Worm (Caenorhabditis elegans) whole organism, late embryonic: ENCODE results near the gene ttr-34.

ENCODE experiments used
- C08G9.2 ChIP-seq: sonication (generic microtip); optimal IDR thresholded peaks from 2 replicates; lab custom pipeline; 2016; ENCODE audit warnings: mild to moderate bottlenecking, missing genetic modification characterization, moderate library complexity, missing compliant biosample characterization
- K02D7.2 ChIP-seq: sonication (generic microtip); optimal IDR thresholded peaks from 2 replicates; lab custom pipeline; 2017; ENCODE audit warnings: mild to moderate bottlenecking, missing genetic modification characterization, missing compliant biosample characterization
- K09A11.1 ChIP-seq: sonication (generic microtip); optimal IDR thresholded peaks from 2 replicates; lab custom pipeline; 2017; ENCODE audit warnings: antibody characterized with exemption, mild to moderate bottlenecking, missing genetic modification characterization, missing compliant biosample characterization; ENCODE audit not compliant: insufficient read depth
- T23F11.4 ChIP-seq: fragments of 200-800 bp; sonication (Bioruptor generic); optimal IDR thresholded peaks from 2 replicates; lab custom pipeline; 2018; ENCODE audit warnings: mild to moderate bottlenecking, missing genetic modification characterization, missing compliant biosample characterization
- Y22D7AL.16 ChIP-seq: sonication (generic microtip); optimal IDR thresholded peaks from 2 replicates; lab custom pipeline; 2016; ENCODE audit warnings: missing genetic modification characterization, missing compliant biosample characterization
- ahr-1 ChIP-seq: sonication (generic microtip); optimal IDR thresholded peaks from 2 replicates; lab custom pipeline; 2016; ENCODE audit warnings: missing genetic modification characterization, missing compliant biosample characterization
- ama-1 ChIP-seq: fragments of 150-350 bp; optimal IDR thresholded peaks from 2 replicates; lab custom pipeline; 2014
- ceh-14 ChIP-seq: sonication (generic microtip); optimal IDR thresholded peaks from 2 replicates; lab custom pipeline; 2016; ENCODE audit warnings: missing genotype, missing genetic modification characterization, missing compliant biosample characterization
- ceh-18 ChIP-seq: sonication (generic microtip); optimal IDR thresholded peaks from 2 replicates; lab custom pipeline; 2016; ENCODE audit warnings: missing genetic modification characterization, missing compliant biosample characterization
- ceh-19 ChIP-seq: fragments of 200-800 bp; sonication (Bioruptor generic); optimal IDR thresholded peaks from 2 replicates; lab custom pipeline; 2018; ENCODE audit warnings: mild to moderate bottlenecking, missing genetic modification characterization, missing compliant biosample characterization
- ceh-2 ChIP-seq: sonication (generic microtip); optimal IDR thresholded peaks from 2 replicates; lab custom pipeline; 2016; ENCODE audit warnings: missing genotype, missing genetic modification characterization, missing compliant biosample characterization
- ceh-22 ChIP-seq: sonication (generic microtip); optimal IDR thresholded peaks from 2 replicates; lab custom pipeline; 2017; ENCODE audit warnings: missing biosample characterization, missing genetic modification characterization
- ceh-31 ChIP-seq: sonication (generic microtip); optimal IDR thresholded peaks from 2 replicates; lab custom pipeline; 2016; ENCODE audit warnings: missing genetic modification characterization, missing compliant biosample characterization
- ceh-34 ChIP-seq: sonication (generic microtip); optimal IDR thresholded peaks from 2 replicates; lab custom pipeline; 2016; ENCODE audit warnings: mild to moderate bottlenecking, missing genetic modification characterization, missing compliant biosample characterization
- ceh-48 ChIP-seq: sonication (generic microtip); optimal IDR thresholded peaks from 2 replicates; lab custom pipeline; 2016; ENCODE audit warnings: missing genetic modification characterization, inconsistent platforms, missing compliant biosample characterization
- ceh-6 ChIP-seq: fragments of 200-800 bp; sonication (Bioruptor generic); optimal IDR thresholded peaks from 2 replicates; lab custom pipeline; 2018; ENCODE audit warnings: mild to moderate bottlenecking, missing genetic modification characterization, missing compliant biosample characterization
- che-1 ChIP-seq: sonication (generic microtip); optimal IDR thresholded peaks from 2 replicates; lab custom pipeline; 2016; ENCODE audit warnings: mild to moderate bottlenecking, missing genetic modification characterization, missing compliant biosample characterization
- dmd-4 ChIP-seq: sonication (generic microtip); optimal IDR thresholded peaks from 2 replicates; lab custom pipeline; 2016; ENCODE audit warnings: borderline replicate concordance, missing genetic modification characterization, missing compliant biosample characterization
- ets-4 ChIP-seq: sonication (generic microtip); optimal IDR thresholded peaks from 2 replicates; lab custom pipeline; 2016; ENCODE audit warnings: missing genetic modification characterization, missing compliant biosample characterization
- fax-1 ChIP-seq: sonication (generic microtip); optimal IDR thresholded peaks from 2 replicates; lab custom pipeline; 2016; ENCODE audit warnings: missing genotype, missing genetic modification characterization, missing compliant biosample characterization
- fkh-10 ChIP-seq: fragments of 150-350 bp; optimal IDR thresholded peaks from 2 replicates; lab custom pipeline; 2014; ENCODE audit warnings: missing biosample characterization, missing genetic modification reagents, missing genetic modification characterization
- fkh-6 ChIP-seq: sonication (generic microtip); optimal IDR thresholded peaks from 2 replicates; lab custom pipeline; 2016; ENCODE audit warnings: missing genetic modification characterization, missing compliant biosample characterization
- hlh-30 ChIP-seq: sonication (generic microtip); optimal IDR thresholded peaks from 2 replicates; lab custom pipeline; 2017; ENCODE audit warnings: antibody characterized with exemption, missing genetic modification characterization, missing compliant biosample characterization; ENCODE audit not compliant: insufficient read depth
- hlh-6 ChIP-seq: sonication (generic microtip); optimal IDR thresholded peaks from 2 replicates; lab custom pipeline; 2016; ENCODE audit warnings: missing genotype, missing genetic modification characterization, missing compliant biosample characterization
- hlh-8 ChIP-seq: sonication (generic microtip); optimal IDR thresholded peaks from 2 replicates; lab custom pipeline; 2016; ENCODE audit warnings: missing genotype, missing genetic modification characterization, missing compliant biosample characterization
- lim-6 ChIP-seq: sonication (generic microtip); optimal IDR thresholded peaks from 2 replicates; lab custom pipeline; 2016; ENCODE audit warnings: missing genetic modification characterization, missing compliant biosample characterization
- lin-11 ChIP-seq: fragments of 200-800 bp; sonication (Bioruptor generic); optimal IDR thresholded peaks from 2 replicates; lab custom pipeline; 2018; ENCODE audit warnings: mild to moderate bottlenecking, missing genetic modification characterization, missing compliant biosample characterization
- nfya-1 ChIP-seq: sonication (generic microtip); optimal IDR thresholded peaks from 2 replicates; lab custom pipeline; 2017; ENCODE audit warnings: missing genetic modification characterization, mild to moderate bottlenecking, missing compliant biosample characterization, antibody characterized with exemption, moderate library complexity
- nhr-11 ChIP-seq: fragments of 150-350 bp; optimal IDR thresholded peaks from 2 replicates; lab custom pipeline; 2014; ENCODE audit warnings: missing biosample characterization, missing genetic modification characterization
- nhr-232 ChIP-seq: sonication (generic microtip); optimal IDR thresholded peaks from 2 replicates; lab custom pipeline; 2016; ENCODE audit warnings: missing genetic modification characterization, missing compliant biosample characterization
- odd-2 ChIP-seq: sonication (generic microtip); optimal IDR thresholded peaks from 2 replicates; lab custom pipeline; 2017; ENCODE audit warnings: antibody characterized with exemption, mild to moderate bottlenecking, missing genetic modification characterization, missing compliant biosample characterization
- pag-3 ChIP-seq: sonication (generic microtip); optimal IDR thresholded peaks from 2 replicates; lab custom pipeline; 2016; ENCODE audit warnings: missing compliant biosample characterization, missing genetic modification characterization, borderline replicate concordance
- pax-1 ChIP-seq: fragments of 150-350 bp; optimal IDR thresholded peaks from 2 replicates; lab custom pipeline; 2014; ENCODE audit warnings: missing biosample characterization, missing genetic modification characterization
- pha-4 ChIP-seq: fragments of 150-350 bp; optimal IDR thresholded peaks from 2 replicates; lab custom pipeline; 2018; ENCODE audit warnings: missing biosample characterization, missing genetic modification reagents, missing genetic modification characterization
- pros-1 ChIP-seq: fragments of 150-350 bp; optimal IDR thresholded peaks from 2 replicates; lab custom pipeline; 2014; ENCODE audit warnings: missing biosample characterization, missing genetic modification reagents, missing genetic modification characterization
- ref-2 ChIP-seq: sonication (generic microtip); optimal IDR thresholded peaks from 2 replicates; lab custom pipeline; 2016; ENCODE audit warnings: missing genetic modification characterization, missing compliant biosample characterization
- rnt-1 ChIP-seq: sonication (generic microtip); optimal IDR thresholded peaks from 2 replicates; lab custom pipeline; 2016; ENCODE audit warnings: missing genetic modification characterization, missing compliant biosample characterization
- sdc-2 ChIP-seq: sonication (generic microtip); optimal IDR thresholded peaks from 2 replicates; lab custom pipeline; 2016; ENCODE audit warnings: missing genotype, missing genetic modification characterization, missing compliant biosample characterization
- sox-2 ChIP-seq: fragments of 200-800 bp; sonication (Bioruptor generic); IDR thresholded peaks from 2 replicates; pipeline ENCODE4 v1.3.6; 2022; ENCODE audit warnings: missing genetic modification reagents, missing genetic modification characterization, missing compliant biosample characterization
- sox-4 ChIP-seq: sonication (generic microtip); optimal IDR thresholded peaks from 2 replicates; lab custom pipeline; 2017; ENCODE audit warnings: mild to moderate bottlenecking, missing genetic modification characterization, inconsistent platforms, missing compliant biosample characterization
- tbx-2 ChIP-seq: sonication (generic microtip); optimal IDR thresholded peaks from 2 replicates; lab custom pipeline; 2016; ENCODE audit warnings: missing genetic modification characterization, missing compliant biosample characterization
- unc-3 ChIP-seq, 2 experiments: fragments of 200-800 bp in 1 of 2; sonication (Bioruptor generic) in 1 of 2; sonication (generic microtip) in 1 of 2; conservative IDR thresholded peaks in 1 of 2; optimal IDR thresholded peaks in 1 of 2; 2 replicates each; pipeline versions ENCODE4 v1.3.6 to Lab custom; 2016 to 2022; ENCODE audit warnings: missing compliant biosample characterization in 2 of 2, missing genetic modification characterization in 2 of 2, missing genetic modification reagents in 1 of 2
- unc-42 ChIP-seq: sonication (generic microtip); optimal IDR thresholded peaks from 2 replicates; lab custom pipeline; 2016; ENCODE audit warnings: missing genotype, missing genetic modification characterization, missing compliant biosample characterization
- unc-55 ChIP-seq: sonication (generic microtip); optimal IDR thresholded peaks from 2 replicates; lab custom pipeline; 2017; ENCODE audit warnings: missing biosample characterization, missing genetic modification reagents, missing genetic modification characterization
- ztf-16 ChIP-seq: sonication (generic microtip); optimal IDR thresholded peaks from 2 replicates; lab custom pipeline; 2017; ENCODE audit warnings: missing genetic modification characterization, missing compliant biosample characterization

ttr-34 gene

ce11 chrX:13141440-13141839 lies 1.8 kb downstream of the ttr-34 start, which contains the start of gene F09A5.3:
Gene F09A5.3 (plus strand): TSS chrX:13141601.
- peak; percentile 77 for TF ChIP-seq hlh-30
- TF ChIP-seq unc-55: peak; percentile 48
- no peak for TF ChIP-seq nhr-11 (tag; lab: Kevin White, UChicago)
- TF ChIP-seq unc-3 (GFP tag; conservative IDR thresholded peaks at IDR 0.05; lab: Robert Waterston, UW): no peak
- TF ChIP-seq unc-3 (tag; optimal IDR thresholded peaks at IDR 0.05; lab: Kevin White, UChicago): no peak
- TF ChIP-seq ahr-1 (tag; lab: Kevin White, UChicago): no peak
- no peak for TF ChIP-seq tbx-2 (tag; lab: Kevin White, UChicago)
- peak; percentile 70 for TF ChIP-seq rnt-1 (tag; lab: Kevin White, UChicago)
- TF ChIP-seq pax-1 (tag; lab: Kevin White, UChicago): peak; percentile 88
- TF ChIP-seq ceh-48 (tag; lab: Kevin White, UChicago): no peak

ce11 chrX:13143236-13143635 lies 3.6 kb downstream of the ttr-34 start:
- TF ChIP-seq ceh-19 (peak; percentile 1), fkh-10 (GFP tag; lab: Kevin White, UChicago) (peak; percentile 18), K09A11.1 (no peak), lin-11 (tag; lab: Kevin White, UChicago) (peak; percentile 2), sdc-2 (tag; lab: Kevin White, UChicago) (peak; percentile 44), ceh-14 (peak; percentile 38), ceh-34 (tag; lab: Kevin White, UChicago) (peak; percentile 9), tbx-2 (tag; lab: Kevin White, UChicago) (peak; percentile 16), rnt-1 (tag; lab: Kevin White, UChicago) (no peak), hlh-8 (peak; percentile 5), unc-42 (tag; lab: Kevin White, UChicago) (peak; percentile 62), pros-1 (tag; lab: Kevin White, UChicago) (no peak), ceh-31 (peak; percentile 67), ref-2 (tag; lab: Kevin White, UChicago) (peak; percentile 54), lim-6 (tag; lab: Kevin White, UChicago) (peak; percentile 40), ceh-6 (GFP tag; lab: Kevin White, UChicago) (peak; percentile 19), fkh-6 (tag; lab: Kevin White, UChicago) (peak; percentile 34), K02D7.2 (tag; lab: Kevin White, UChicago) (no peak), nfya-1 (no peak), pha-4 (tag; lab: Kevin White, UChicago) (no peak), ahr-1 (tag; lab: Kevin White, UChicago) (no peak)

- peak; percentile 77 for TF ChIP-seq ceh-2 (tag; lab: Kevin White, UChicago)
- no peak for TF ChIP-seq pag-3 (tag; lab: Kevin White, UChicago)
- peak; percentile 9; the same call in 1 of the 2 replicates for TF ChIP-seq sox-2
- TF ChIP-seq ceh-18 (tag; lab: Kevin White, UChicago): peak; percentile 47
- TF ChIP-seq ceh-34 (tag; lab: Kevin White, UChicago): peak; percentile 92
- peak; percentile 58 for TF ChIP-seq sdc-2 (tag; lab: Kevin White, UChicago)
- peak; percentile 36 for TF ChIP-seq nfya-1
- TF ChIP-seq ztf-16 (tag; lab: Kevin White, UChicago): no peak
- TF ChIP-seq C08G9.2 (tag; lab: Kevin White, UChicago): peak; percentile 10
- TF ChIP-seq odd-2 (tag; lab: Kevin White, UChicago): no peak
- TF ChIP-seq T23F11.4: peak; percentile 20
- no peak for TF ChIP-seq Y22D7AL.16 (tag; lab: Kevin White, UChicago)
- peak; percentile 58 for TF ChIP-seq hlh-6 (tag; lab: Kevin White, UChicago)
- TF ChIP-seq ceh-14: peak; percentile 18
- peak; percentile 68 for TF ChIP-seq dmd-4 (tag; lab: Kevin White, UChicago)
- peak; percentile 77 for TF ChIP-seq ceh-31
- TF ChIP-seq sox-4 (tag; lab: Kevin White, UChicago): no peak
- no peak for TF ChIP-seq pha-4 (tag; lab: Kevin White, UChicago)
- TF ChIP-seq ceh-48 (tag; lab: Kevin White, UChicago): no peak
- TF ChIP-seq che-1 (tag; lab: Kevin White, UChicago): no peak
- no peak for TF ChIP-seq fax-1 (tag; lab: Kevin White, UChicago)
- peak; percentile 65 for TF ChIP-seq ceh-22 (tag; lab: Kevin White, UChicago)
- TF ChIP-seq ama-1 (lab: Kevin White, UChicago): peak; percentile 86
- TF ChIP-seq unc-42 (tag; lab: Kevin White, UChicago): no peak
- no peak for TF ChIP-seq pax-1 (tag; lab: Kevin White, UChicago)
- TF ChIP-seq nhr-232 (tag; lab: Kevin White, UChicago): peak; percentile 34
- peak; percentile 20 for TF ChIP-seq ets-4
- peak; percentile 38 for TF ChIP-seq ref-2 (tag; lab: Kevin White, UChicago)
These were observed 4.5 kb downstream of the ttr-34 start for ce11 chrX:13143762-13144732.
